Worm (Caenorhabditis elegans): ENCODE data around the gene grd-10.
A peak's percentile ranks its signal among the peaks of the same experiment; 100 is the strongest.
"Not testable (repeated sequence)": the region's sequence is repeated elsewhere in the genome, so short reads cannot be mapped to it uniquely, and the experiment has no call there.

Gene grd-10

ce11 chrIV:3433387-3433786, 7.5 kb upstream of the grd-10 start, which contains the start of gene C04C3.7:
C04C3.7 (minus strand) TSS chrIV:3433487.
- not testable (repeated sequence) for TF ChIP-seq flt-1 (GFP tag; IDR thresholded peaks at IDR 0.05); cog-1 (tag; optimal IDR thresholded peaks at IDR 0.05); ztf-23 (GFP tag; IDR thresholded peaks at IDR 0.05)

DNA sequence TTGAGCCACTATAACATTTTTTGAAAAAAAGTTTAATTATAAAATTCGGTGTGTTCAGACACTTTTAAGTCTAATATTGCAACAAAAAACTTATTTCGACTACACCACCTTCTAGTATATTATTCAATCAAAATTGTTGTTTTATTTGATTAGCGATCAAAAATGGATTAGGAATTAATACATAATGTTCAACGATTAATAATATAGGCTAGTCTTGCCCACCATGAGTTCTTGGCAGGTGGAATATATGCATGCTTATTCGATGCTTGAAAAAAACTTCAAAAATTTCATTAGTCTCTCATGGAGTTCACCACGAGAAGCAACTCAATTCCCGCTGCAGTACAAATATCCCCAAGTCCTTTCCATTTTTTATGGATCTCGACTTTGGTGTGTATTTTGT, 4.8 kb upstream of the grd-10 start, which contains the start of gene srz-32:
Gene srz-32, plus strand, starts transcription at position 301 of the 400 bp plus-strand sequence.
- TF ChIP-seq tab-1 (GFP tag; IDR thresholded peaks at IDR 0.05) (no peak), med-1 (GFP tag; optimal IDR thresholded peaks at IDR 0.05; ENCODE audit: insufficient read depth) (no peak), klf-2 (GFP tag; conservative IDR thresholded peaks at IDR 0.05) (no peak), T22C8.4 (GFP tag; IDR thresholded peaks at IDR 0.05) (no peak), flt-1 (GFP tag; IDR thresholded peaks at IDR 0.05) (no peak), ztf-23 (GFP tag; IDR thresholded peaks at IDR 0.05) (no peak), cog-1 (tag; optimal IDR thresholded peaks at IDR 0.05) (no peak), ztf-29 (GFP tag; IDR thresholded peaks at IDR 0.05) (no peak), ref-1 (GFP tag; conservative IDR thresholded peaks at IDR 0.05) (no peak)

ce11 chrIV:3438022-3438421, 2.8 kb upstream of the grd-10 start, which contains the start of gene grd-13:
grd-13 (plus strand) TSS chrIV:3438312.
- TF ChIP-seq tab-1 (GFP tag; IDR thresholded peaks at IDR 0.05): no peak
- TF ChIP-seq cog-1 (tag; optimal IDR thresholded peaks at IDR 0.05): no peak
- no peak for TF ChIP-seq flt-1 (GFP tag; IDR thresholded peaks at IDR 0.05)
- TF ChIP-seq ref-1 (GFP tag; conservative IDR thresholded peaks at IDR 0.05): no peak
- TF ChIP-seq ztf-29 (GFP tag; IDR thresholded peaks at IDR 0.05): no peak

DNA sequence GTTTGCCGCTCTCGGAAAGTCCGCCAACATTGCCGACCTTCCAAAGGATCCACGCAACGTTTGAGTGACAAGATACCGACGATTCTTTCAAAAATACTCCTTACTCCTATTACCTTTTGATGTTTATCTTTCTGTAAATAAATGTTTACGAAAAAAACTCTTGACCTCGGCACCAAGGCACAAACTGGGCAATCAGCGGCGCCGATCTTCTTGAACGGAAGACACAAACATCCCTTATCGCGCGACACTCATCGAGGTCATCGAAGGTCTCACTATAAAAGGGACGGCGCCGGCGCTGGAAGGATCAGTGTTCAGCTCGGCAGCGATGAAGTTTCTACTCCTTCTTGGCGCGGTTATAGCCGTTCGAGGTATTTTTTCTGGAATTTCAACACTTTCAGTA, 1.5 kb upstream of the grd-10 start, which contains the start of gene grd-3:
Gene grd-3, plus strand, starts transcription at position 302 of the 400 bp plus-strand sequence.
- TF ChIP-seq klf-2 (GFP tag; conservative IDR thresholded peaks at IDR 0.05) (no peak), flt-1 (GFP tag; IDR thresholded peaks at IDR 0.05) (no peak)

DNA sequence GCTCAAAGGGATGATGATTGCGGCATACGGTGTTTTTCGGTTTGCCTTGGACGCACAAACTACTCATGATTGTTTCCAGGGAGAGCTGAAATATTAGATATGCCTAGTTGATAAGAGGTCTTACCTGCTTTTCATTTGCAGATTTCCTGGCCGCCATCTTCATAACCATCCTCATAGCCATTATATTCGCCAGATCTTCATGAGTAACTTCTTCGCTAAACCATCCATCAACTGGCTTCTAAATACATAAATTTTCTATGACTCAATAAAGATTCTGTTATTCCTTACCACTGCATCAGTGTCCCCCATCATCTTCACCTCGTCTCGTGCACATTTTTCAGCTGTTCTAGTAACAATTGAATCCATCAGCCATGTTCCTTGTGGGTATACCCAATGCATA, 1.7 kb downstream of the grd-10 start:
- TF ChIP-seq med-1 (GFP tag; optimal IDR thresholded peaks at IDR 0.05; ENCODE audit: insufficient read depth) (no peak), tab-1 (GFP tag; IDR thresholded peaks at IDR 0.05) (no peak)

ce11 chrIV:3444101-3444500, 3.2 kb downstream of the grd-10 start, which contains the start of gene F09D12.2:
F09D12.2 (minus strand) TSS chrIV:3444201.
- TF ChIP-seq ztf-29 (GFP tag; IDR thresholded peaks at IDR 0.05) (no peak), med-1 (GFP tag; optimal IDR thresholded peaks at IDR 0.05; ENCODE audit: insufficient read depth) (no peak), flt-1 (GFP tag; IDR thresholded peaks at IDR 0.05) (no peak), cog-1 (tag; optimal IDR thresholded peaks at IDR 0.05) (no peak), ref-1 (GFP tag; conservative IDR thresholded peaks at IDR 0.05) (no peak)

ce11 chrIV:3444614-3445013, 3.8 kb downstream of the grd-10 start, which contains the start of gene F58E2.5:
F58E2.5 (plus strand) TSS chrIV:3444914.
- TF ChIP-seq cog-1 (tag; optimal IDR thresholded peaks at IDR 0.05): no peak
- TF ChIP-seq flt-1 (GFP tag; IDR thresholded peaks at IDR 0.05): no peak
- no peak for TF ChIP-seq T22C8.4 (GFP tag; IDR thresholded peaks at IDR 0.05)
- no peak for TF ChIP-seq tab-1 (GFP tag; IDR thresholded peaks at IDR 0.05)
- TF ChIP-seq ztf-29 (GFP tag; IDR thresholded peaks at IDR 0.05): no peak
- no peak for TF ChIP-seq ref-1 (GFP tag; conservative IDR thresholded peaks at IDR 0.05)
- TF ChIP-seq med-1 (GFP tag; optimal IDR thresholded peaks at IDR 0.05; ENCODE audit: insufficient read depth): no peak
- TF ChIP-seq ztf-23 (GFP tag; IDR thresholded peaks at IDR 0.05): no peak
- no peak for TF ChIP-seq klf-2 (GFP tag; conservative IDR thresholded peaks at IDR 0.05)

- TF ChIP-seq T22C8.4 (GFP tag; IDR thresholded peaks at IDR 0.05) (no peak), med-1 (GFP tag; optimal IDR thresholded peaks at IDR 0.05; ENCODE audit: insufficient read depth) (no peak), ztf-23 (GFP tag; IDR thresholded peaks at IDR 0.05) (no peak), flt-1 (GFP tag; IDR thresholded peaks at IDR 0.05) (no peak), klf-2 (GFP tag; conservative IDR thresholded peaks at IDR 0.05) (no peak), ztf-29 (GFP tag; IDR thresholded peaks at IDR 0.05) (no peak), cog-1 (tag; optimal IDR thresholded peaks at IDR 0.05) (no peak), ref-1 (GFP tag; conservative IDR thresholded peaks at IDR 0.05) (no peak), tab-1 (GFP tag; IDR thresholded peaks at IDR 0.05) (no peak)
These were observed 6.5 kb downstream of the grd-10 start for ce11 chrIV:3447350-3447749.

DNA sequence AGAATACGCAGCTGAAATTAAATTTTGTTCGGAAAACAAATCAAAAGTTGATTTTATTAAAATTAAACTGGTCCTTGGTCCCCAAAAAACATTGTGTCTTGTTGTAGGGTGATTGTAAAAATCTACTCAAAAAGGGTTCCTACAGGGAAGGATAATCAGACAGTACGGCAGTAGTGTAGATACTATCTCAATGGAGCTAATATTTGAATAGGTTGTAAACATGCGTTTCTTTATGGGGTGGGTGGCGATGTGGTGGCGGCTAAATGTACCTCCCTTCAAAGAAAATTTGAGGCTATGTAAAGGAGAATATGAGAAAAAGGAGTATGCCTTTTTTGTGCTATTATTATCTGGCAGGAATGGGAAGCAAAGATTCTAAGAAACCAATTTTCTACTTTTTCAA, 11.7 kb downstream of the grd-10 start:
- TF ChIP-seq T22C8.4 (GFP tag; IDR thresholded peaks at IDR 0.05) (no peak), flt-1 (GFP tag; IDR thresholded peaks at IDR 0.05) (no peak), ref-1 (GFP tag; conservative IDR thresholded peaks at IDR 0.05) (no peak), cog-1 (tag; optimal IDR thresholded peaks at IDR 0.05) (no peak), ztf-23 (GFP tag; IDR thresholded peaks at IDR 0.05) (no peak), ztf-29 (GFP tag; IDR thresholded peaks at IDR 0.05) (no peak), tab-1 (GFP tag; IDR thresholded peaks at IDR 0.05) (no peak)

DNA sequence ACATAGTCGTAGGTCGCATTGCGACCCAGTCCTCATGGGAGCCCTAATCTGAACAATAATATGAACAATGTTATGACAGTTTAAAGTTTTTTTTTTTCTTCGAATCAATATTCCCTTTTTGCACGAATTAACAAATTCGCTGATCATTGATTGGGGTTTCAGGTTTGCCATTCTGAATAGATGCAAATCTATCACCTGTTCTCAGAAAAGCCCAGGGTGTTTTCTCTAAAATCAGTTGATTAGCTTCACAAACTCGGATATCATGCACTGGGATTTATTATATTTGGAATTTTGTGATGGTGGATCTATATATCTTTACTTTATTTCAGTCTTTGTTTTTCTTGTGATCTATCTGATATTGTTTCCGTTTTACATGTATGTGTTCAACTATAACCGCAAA, 12.5 kb downstream of the grd-10 start, which contains the start of gene srz-23:
Gene srz-23, plus strand, starts transcription at position 263 of the 400 bp plus-strand sequence.
- TF ChIP-seq cog-1 (tag; optimal IDR thresholded peaks at IDR 0.05): no peak
- no peak for TF ChIP-seq ztf-23 (GFP tag; IDR thresholded peaks at IDR 0.05)
- TF ChIP-seq med-1 (GFP tag; optimal IDR thresholded peaks at IDR 0.05; ENCODE audit: insufficient read depth): no peak
- no peak for TF ChIP-seq ref-1 (GFP tag; conservative IDR thresholded peaks at IDR 0.05)
- TF ChIP-seq flt-1 (GFP tag; IDR thresholded peaks at IDR 0.05): no peak
- TF ChIP-seq T22C8.4 (GFP tag; IDR thresholded peaks at IDR 0.05): no peak

DNA sequence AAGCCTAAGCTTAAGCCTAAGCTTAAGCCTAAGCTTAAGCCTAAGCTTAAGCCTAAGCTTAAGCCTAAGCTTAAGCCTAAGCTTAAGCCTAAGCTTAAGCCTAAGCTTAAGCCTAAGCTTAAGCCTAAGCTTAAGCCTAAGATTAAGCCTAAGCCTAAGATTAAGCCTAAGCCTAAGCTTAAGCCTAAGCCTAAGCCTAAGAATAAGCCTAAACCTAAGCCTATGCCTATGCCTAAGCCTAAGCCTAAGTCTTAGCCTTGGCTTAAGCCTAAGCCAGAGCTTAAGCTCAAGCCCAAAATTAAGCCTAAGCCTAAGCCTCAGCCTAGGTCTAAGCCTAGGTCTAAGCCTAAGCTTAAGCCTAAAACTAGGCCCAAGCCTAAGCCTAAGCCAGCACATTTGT, 14.6 kb downstream of the grd-10 start:
- TF ChIP-seq ztf-29 (GFP tag; IDR thresholded peaks at IDR 0.05): peak; percentile 75; the same call in 1 of the 2 replicates

Data from whole organism, midembryonic.